Fruit fly (Drosophila melanogaster) whole organism, pupa: Measurements from ENCODE around the gene meso18E.

Experiments
- CG10348 ChIP-seq: fragments of 200-800 bp; sonication (Bioruptor generic); IDR thresholded peaks from 2 replicates; pipeline ENCODE4 v1.3.6; 2022; ENCODE audit warnings: missing biosample characterization, missing genetic modification characterization
- CG12605 ChIP-seq: fragments of 200-800 bp; sonication (Bioruptor generic); IDR thresholded peaks from 2 replicates; pipeline ENCODE4 v1.3.6; 2022; ENCODE audit warnings: missing biosample characterization, missing genetic modification characterization
- CG13204 ChIP-seq: fragments of 200-800 bp; sonication (Bioruptor generic); optimal IDR thresholded peaks from 2 replicates; lab custom pipeline; 2018; ENCODE audit warnings: missing biosample characterization, mild to moderate bottlenecking, missing genetic modification characterization, moderate library complexity
- CG14655 ChIP-seq: fragments of 200-800 bp; sonication (Bioruptor generic); optimal IDR thresholded peaks from 3 replicates; lab custom pipeline; 2017; ENCODE audit warnings: mild to moderate bottlenecking, missing biosample characterization, missing genetic modification reagents, missing genetic modification characterization
- CG15710 ChIP-seq: fragments of 200-800 bp; sonication (Bioruptor generic); optimal IDR thresholded peaks from 2 replicates; lab custom pipeline; 2018; ENCODE audit warnings: missing biosample characterization, mild to moderate bottlenecking, missing genetic modification characterization, moderate library complexity
- CG17806 ChIP-seq: fragments of 200-800 bp; sonication (Bioruptor generic); optimal IDR thresholded peaks from 2 replicates; lab custom pipeline; 2018; ENCODE audit warnings: missing biosample characterization, mild to moderate bottlenecking, missing genetic modification characterization, moderate library complexity
- CG32121 ChIP-seq: fragments of 200-800 bp; sonication (Bioruptor generic); IDR thresholded peaks from 2 replicates; pipeline ENCODE4 v1.3.6; 2022; ENCODE audit warnings: missing biosample characterization, missing genetic modification characterization
- CG34367 ChIP-seq: fragments of 200-800 bp; sonication (Bioruptor generic); optimal IDR thresholded peaks from 2 replicates; lab custom pipeline; 2018; ENCODE audit warnings: missing biosample characterization, mild to moderate bottlenecking, missing genetic modification characterization
- CG4496 ChIP-seq: fragments of 200-800 bp; sonication (Bioruptor generic); IDR thresholded peaks from 3 replicates; pipeline ENCODE4 v1.3.6; 2022; ENCODE audit warnings: missing biosample characterization, missing genetic modification characterization
- CG8159 ChIP-seq: fragments of 200-800 bp; sonication (Bioruptor generic); optimal IDR thresholded peaks from 3 replicates; lab custom pipeline; 2018; ENCODE audit warnings: missing biosample characterization, mild to moderate bottlenecking, missing genetic modification characterization, moderate library complexity
- CG8301 ChIP-seq: fragments of 200-800 bp; sonication (Bioruptor generic); optimal IDR thresholded peaks from 2 replicates; lab custom pipeline; 2018; ENCODE audit warnings: missing biosample characterization, mild to moderate bottlenecking, missing genetic modification characterization
- CG9948 ChIP-seq: fragments of 200-800 bp; sonication (Bioruptor generic); optimal IDR thresholded peaks from 2 replicates; lab custom pipeline; 2018; ENCODE audit warnings: missing biosample characterization, mild to moderate bottlenecking, missing genetic modification characterization, moderate library complexity
- D1 ChIP-seq: fragments of 200-800 bp; sonication (Bioruptor generic); optimal IDR thresholded peaks from 2 replicates; lab custom pipeline; 2018; ENCODE audit warnings: missing biosample characterization, mild to moderate bottlenecking, missing genetic modification characterization, moderate library complexity
- EcR ChIP-seq: fragments of 200-800 bp; sonication (Bioruptor generic); optimal IDR thresholded peaks from 3 replicates; lab custom pipeline; 2019; ENCODE audit warnings: missing biosample characterization, missing genetic modification characterization, mild to moderate bottlenecking, moderate library complexity, missing genetic modification reagents
- Ets98B ChIP-seq: fragments of 200-800 bp; sonication (Bioruptor generic); IDR thresholded peaks from 2 replicates; pipeline ENCODE4 v1.3.6; 2022; ENCODE audit warnings: missing biosample characterization, missing genetic modification characterization
- Pif1A ChIP-seq: fragments of 200-800 bp; sonication (Bioruptor generic); optimal IDR thresholded peaks from 3 replicates; lab custom pipeline; 2016; ENCODE audit warnings: missing biosample characterization, missing genetic modification characterization
- Pif1B ChIP-seq: fragments of 200-800 bp; sonication (Bioruptor generic); optimal IDR thresholded peaks from 3 replicates; lab custom pipeline; 2016; ENCODE audit warnings: missing biosample characterization, missing genetic modification characterization
- Snoo ChIP-seq: fragments of 200-800 bp; sonication (Bioruptor generic); optimal IDR thresholded peaks from 3 replicates; lab custom pipeline; 2017; ENCODE audit warnings: missing biosample characterization, mild to moderate bottlenecking, missing genetic modification characterization, inconsistent platforms
- fd96Ca ChIP-seq: fragments of 200-800 bp; sonication (Bioruptor generic); IDR thresholded peaks from 3 replicates; pipeline ENCODE4 v1.3.6; 2022; ENCODE audit warnings: missing biosample characterization, missing genetic modification characterization
- gl ChIP-seq: fragments of 200-800 bp; sonication (Bioruptor generic); optimal IDR thresholded peaks from 2 replicates; lab custom pipeline; 2018; ENCODE audit warnings: missing biosample characterization, mild to moderate bottlenecking, missing genetic modification characterization
- rn ChIP-seq: fragments of 200-800 bp; sonication (Bioruptor generic); IDR thresholded peaks from 2 replicates; pipeline ENCODE4 v1.3.6; 2022; ENCODE audit warnings: missing biosample characterization, missing genetic modification characterization

meso18E gene

DNA sequence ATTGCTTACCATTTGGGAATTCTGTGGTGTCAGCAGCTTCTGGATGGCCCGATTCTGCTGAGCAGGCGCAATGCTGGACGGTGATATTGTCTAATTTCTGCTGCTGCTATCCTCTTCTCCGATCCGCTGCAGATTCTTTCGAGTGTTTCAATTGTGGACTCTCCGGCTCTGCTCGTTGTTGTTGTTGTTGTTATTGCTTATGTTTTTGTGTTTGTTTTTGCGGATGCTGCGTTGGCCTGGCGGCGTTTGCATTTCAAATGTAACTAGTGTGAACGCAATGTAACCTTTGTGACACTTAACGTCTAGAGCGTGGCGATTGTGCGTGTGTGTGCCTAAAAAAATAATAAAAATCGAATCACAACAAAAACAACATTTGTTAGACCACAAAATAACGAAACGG lies 909 bp downstream of the meso18E start:
- TF ChIP-seq fd96Ca (GFP tag; lab: Robert Waterston, UW) (no peak), Ets98B (GFP tag; lab: Robert Waterston, UW) (no peak), CG34367 (tag; lab: Kevin White, UChicago) (no peak), CG14655 (no peak), CG8301 (tag; lab: Kevin White, UChicago) (no peak), EcR (GFP tag; lab: Kevin White, UChicago) (no peak), Snoo (no peak), CG32121 (GFP tag; lab: Robert Waterston, UW) (no peak), Pif1A (GFP tag; lab: Kevin White, UChicago) (no peak), rn (GFP tag; lab: Robert Waterston, UW) (no peak), Pif1B (GFP tag; lab: Kevin White, UChicago) (no peak), CG15710 (no peak), gl (tag; lab: Kevin White, UChicago) (no peak), CG12605 (GFP tag; lab: Robert Waterston, UW) (no peak), D1 (tag; lab: Kevin White, UChicago) (no peak)

DNA sequence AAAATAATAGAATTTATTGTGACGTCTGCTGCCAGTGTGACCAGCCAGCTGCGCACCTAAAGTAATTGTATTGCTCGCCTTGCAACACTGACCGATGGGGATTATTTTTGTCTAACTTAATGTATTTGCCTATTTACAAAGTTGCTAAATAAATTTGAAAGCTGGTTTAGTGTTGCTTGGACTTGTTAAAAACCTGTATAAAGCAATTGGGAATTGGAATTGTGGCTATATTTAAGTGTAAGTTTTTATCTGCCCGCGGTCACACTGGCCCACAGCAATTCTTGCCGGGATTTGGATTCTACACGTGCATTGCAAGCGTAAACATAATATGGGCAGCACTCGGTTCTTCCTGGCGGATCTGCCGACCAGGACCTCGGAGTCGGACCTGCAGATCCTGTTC lies 8.8 kb downstream of the meso18E start, which contains the start of the genes CG14230 and CG14232:
CG14230 (plus strand) TSS at position 94 of the 400 bp plus-strand sequence.
CG14232 (minus strand) TSS at position 177 of the 400 bp plus-strand sequence.
- TF ChIP-seq EcR (GFP tag; lab: Kevin White, UChicago) = no peak
- no peak for TF ChIP-seq CG17806 (tag; lab: Kevin White, UChicago)
- no peak for TF ChIP-seq CG4496 (GFP tag; lab: Robert Waterston, UW)
- TF ChIP-seq CG15710 = peak; percentile 5

DNA sequence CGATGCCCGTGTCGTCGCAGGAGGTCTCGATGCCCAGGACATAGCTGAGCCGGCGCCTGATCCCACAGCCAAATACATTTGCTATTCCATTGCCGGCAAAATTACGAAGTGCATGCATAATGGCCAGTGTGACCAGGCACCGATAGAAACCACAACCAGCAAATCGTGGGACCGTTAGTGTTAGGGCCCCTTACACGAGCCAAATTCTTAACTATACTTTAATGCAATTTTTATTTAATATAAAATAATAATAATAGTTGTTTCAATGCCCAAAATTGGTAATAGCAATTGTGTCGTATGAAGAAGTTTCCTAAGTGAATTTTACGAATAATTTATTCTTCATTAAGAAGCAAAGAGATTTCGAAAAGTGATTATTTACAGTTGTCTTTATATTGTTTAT lies 11.2 kb downstream of the meso18E start, which contains the start of gene Tcs4:
Tcs4 (minus strand) TSS at position 145 of the 400 bp plus-strand sequence.
- no peak for TF ChIP-seq CG32121 (GFP tag; lab: Robert Waterston, UW)
- peak; percentile 34; the same call in 1 of the 2 replicates for TF ChIP-seq Ets98B (GFP tag; lab: Robert Waterston, UW)

DNA sequence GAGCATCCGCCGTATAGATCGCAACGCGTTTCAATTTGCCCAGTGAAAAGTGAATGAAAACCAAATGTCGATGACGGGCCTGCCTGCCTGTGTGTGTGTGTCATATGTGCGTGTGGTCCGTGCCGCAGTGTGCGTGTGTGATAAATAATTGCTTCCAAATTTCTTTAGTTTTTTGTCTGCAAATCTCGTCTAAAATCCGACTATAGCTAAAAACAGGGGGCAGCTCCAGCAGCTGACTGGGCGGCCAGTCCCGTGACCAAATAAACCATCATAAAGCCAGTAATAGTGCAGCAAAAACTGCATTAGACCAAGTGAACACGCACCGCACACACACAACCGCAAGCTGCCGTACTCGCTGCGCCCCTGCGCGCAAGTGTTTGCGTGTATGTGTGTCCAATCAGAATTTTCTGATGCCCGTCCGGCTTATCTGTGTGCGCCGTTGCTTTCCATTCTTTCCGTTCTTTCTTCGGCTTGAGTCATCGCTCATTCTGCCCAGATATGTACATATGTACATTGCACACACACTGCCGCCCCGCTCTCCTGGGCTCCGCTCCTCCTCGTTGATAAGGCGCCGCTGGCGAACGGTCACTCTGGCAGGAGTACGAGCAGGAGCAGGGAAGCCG lies 15.5 kb downstream of the meso18E start:
- TF ChIP-seq Snoo (no peak), CG4496 (GFP tag; lab: Robert Waterston, UW) (0 out of 3 replicates have a peak, but pooled peaks have one; percentile 17), CG32121 (GFP tag; lab: Robert Waterston, UW) (no peak), CG15710 (no peak), CG8159 (tag; lab: Kevin White, UChicago) (no peak), D1 (tag; lab: Kevin White, UChicago) (no peak), CG13204 (GFP tag; lab: Kevin White, UChicago) (no peak), Ets98B (GFP tag; lab: Robert Waterston, UW) (no peak), fd96Ca (GFP tag; lab: Robert Waterston, UW) (0 out of 3 replicates have a peak, but pooled peaks have one; percentile 23), CG10348 (GFP tag; lab: Robert Waterston, UW) (no peak), CG9948 (tag; lab: Kevin White, UChicago) (no peak), CG8301 (tag; lab: Kevin White, UChicago) (no peak)

DNA sequence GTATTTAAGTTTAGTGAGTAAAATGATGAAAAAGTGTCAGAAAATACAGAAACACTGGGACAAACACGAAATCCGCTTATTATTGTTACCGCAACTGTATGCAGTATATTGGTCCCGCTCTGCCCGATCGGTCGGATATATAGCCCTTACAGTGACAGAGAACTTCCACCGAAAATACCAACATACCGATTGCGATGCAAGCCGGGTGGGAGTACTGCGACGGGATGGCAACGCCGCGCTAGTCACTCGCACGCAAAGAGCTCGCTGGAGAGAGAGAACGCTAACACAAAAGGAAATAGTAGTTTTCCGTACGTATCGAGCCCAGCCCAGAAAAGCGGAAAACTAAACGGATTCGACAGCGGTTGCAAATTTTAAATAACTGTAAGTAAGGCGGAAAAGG lies 16.0 kb downstream of the meso18E start, which contains the start of gene Cdc42:
Cdc42 (plus strand) TSS at position 247 of the 400 bp plus-strand sequence.
- TF ChIP-seq CG4496 (GFP tag; lab: Robert Waterston, UW) (peak; percentile 42; the same call in 1 of the 3 replicates), CG15710 (no peak)

dm6 chrX:19694792-19695558 lies 17.9 kb downstream of the meso18E start, which contains the start of gene CG14229:
TSS of gene CG14229 (minus strand) at chrX:19695250.
- TF ChIP-seq CG9948 (tag; lab: Kevin White, UChicago) (no peak), Pif1A (GFP tag; lab: Kevin White, UChicago) (peak; percentile 3), CG13204 (GFP tag; lab: Kevin White, UChicago) (no peak), CG15710 (peak; percentile 7), Ets98B (GFP tag; lab: Robert Waterston, UW) (0 out of 2 replicates have a peak, but pooled peaks have one; percentile 45), CG14655 (no peak), D1 (tag; lab: Kevin White, UChicago) (no peak), CG12605 (GFP tag; lab: Robert Waterston, UW) (peak; percentile 18; the same call in 1 of the 2 replicates), CG8301 (tag; lab: Kevin White, UChicago) (peak; percentile 18), Pif1B (GFP tag; lab: Kevin White, UChicago) (peak; percentile 22), rn (GFP tag; lab: Robert Waterston, UW) (no peak), CG32121 (GFP tag; lab: Robert Waterston, UW) (no peak), CG17806 (tag; lab: Kevin White, UChicago) (peak; percentile 12), Snoo (peak; percentile 15), CG4496 (GFP tag; lab: Robert Waterston, UW) (peak; percentile 79), CG8159 (tag; lab: Kevin White, UChicago) (no peak), CG10348 (GFP tag; lab: Robert Waterston, UW) (no peak), EcR (GFP tag; lab: Kevin White, UChicago) (no peak), gl (tag; lab: Kevin White, UChicago) (no peak), fd96Ca (GFP tag; lab: Robert Waterston, UW) (no peak), CG34367 (tag; lab: Kevin White, UChicago) (no peak)
